Worm (Caenorhabditis elegans) whole organism, dauer: ENCODE measurements around the gene fbl-1.

Source experiments
- unc-62 ChIP-seq: sonication (generic microtip); optimal IDR thresholded peaks from 2 replicates; lab custom pipeline; 2017; ENCODE audit warnings: missing biosample characterization, missing genetic modification reagents, missing genetic modification characterization

The fbl-1 gene

DNA sequence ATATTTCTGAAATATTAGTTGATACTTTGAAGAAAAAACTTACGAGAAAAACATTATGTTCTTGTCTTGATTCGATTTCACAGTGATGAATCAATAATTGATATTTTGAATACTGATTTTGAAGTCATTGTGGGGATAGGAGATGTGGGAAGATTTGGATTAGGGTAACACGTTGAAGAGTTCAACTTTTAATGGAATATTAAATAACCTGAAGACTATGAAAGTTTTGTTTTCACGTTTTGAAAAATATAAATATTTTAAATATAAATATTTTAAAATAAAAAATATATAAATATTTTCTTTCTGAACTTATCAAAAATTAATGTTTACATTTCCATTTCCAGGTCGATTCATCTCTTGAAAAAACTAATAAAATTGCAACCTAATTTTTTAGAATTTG, 51.8 kb downstream of the fbl-1 start, which contains the start of gene pei-1:
Gene pei-1, minus strand, starts transcription at position 101 of the 400 bp plus-strand sequence.
- TF ChIP-seq unc-62 (GFP tag; lab: Kevin White, UChicago) = no peak

ce11 chrIV:9593456-9593855, 52.9 kb downstream of the fbl-1 start, which contains the start of gene spp-18:
Gene spp-18, plus strand, starts transcription at chrIV:9593712.
- TF ChIP-seq unc-62 (GFP tag; lab: Kevin White, UChicago) = no peak
